Worm (Caenorhabditis elegans): ENCODE data around the gene eat-4.
A peak's percentile ranks its signal among the peaks of the same experiment; 100 is the strongest.

The eat-4 gene

ce11 chrIII:9110270-9110669 is 26.4 kb upstream of the eat-4 start:
- TF ChIP-seq lin-32 (GFP tag; optimal IDR thresholded peaks at IDR 0.05) (no peak), mep-1 (tag; optimal IDR thresholded peaks at IDR 0.05) (no peak), ham-2 (GFP tag; optimal IDR thresholded peaks at IDR 0.05) (no peak), ceh-43 (GFP tag; optimal IDR thresholded peaks at IDR 0.05) (no peak), ceh-83 (GFP tag; optimal IDR thresholded peaks at IDR 0.05) (no peak), ceh-39 (tag; optimal IDR thresholded peaks at IDR 0.05) (no peak), lsy-2 (tag; optimal IDR thresholded peaks at IDR 0.05) (no peak), nhr-76 (tag; optimal IDR thresholded peaks at IDR 0.05) (no peak), flh-1 (GFP tag; optimal IDR thresholded peaks at IDR 0.05) (no peak), pha-4 (tag; optimal IDR thresholded peaks at IDR 0.05) (no peak), elt-1 (tag; optimal IDR thresholded peaks at IDR 0.05; ENCODE audit: borderline replicate concordance, insufficient read depth) (no peak), ces-1 (GFP tag; optimal IDR thresholded peaks at IDR 0.05) (no peak), mls-2 (tag; optimal IDR thresholded peaks at IDR 0.05) (no peak), hlh-1 (tag; optimal IDR thresholded peaks at IDR 0.05) (no peak), lin-13 (tag; optimal IDR thresholded peaks at IDR 0.05) (no peak), nhr-12 (tag; optimal IDR thresholded peaks at IDR 0.05) (no peak), nhr-2 (tag; optimal IDR thresholded peaks at IDR 0.05) (no peak), nhr-28 (tag; optimal IDR thresholded peaks at IDR 0.05) (no peak), sem-2 (GFP tag; optimal IDR thresholded peaks at IDR 0.05) (no peak), bed-3 (GFP tag; optimal IDR thresholded peaks at IDR 0.05) (no peak)

- TF ChIP-seq tbx-8 (GFP tag; optimal IDR thresholded peaks at IDR 0.05): no peak
- peak; percentile 48 for TF ChIP-seq lin-13 (tag; optimal IDR thresholded peaks at IDR 0.05)
- peak; percentile 36 for TF ChIP-seq M03D4.4 (tag; optimal IDR thresholded peaks at IDR 0.05)
- TF ChIP-seq nhr-76 (tag; optimal IDR thresholded peaks at IDR 0.05): no peak
- peak; percentile 37 for TF ChIP-seq ceh-39 (tag; optimal IDR thresholded peaks at IDR 0.05)
- TF ChIP-seq zip-8 (tag; optimal IDR thresholded peaks at IDR 0.05): peak; percentile 1
- TF ChIP-seq drap-1 (GFP tag; optimal IDR thresholded peaks at IDR 0.05): peak; percentile 23
- no peak for TF ChIP-seq mab-5 (tag; optimal IDR thresholded peaks at IDR 0.05)
- peak; percentile 56 for TF ChIP-seq sptf-1 (tag; optimal IDR thresholded peaks at IDR 0.05)
- peak; percentile 66 for TF ChIP-seq mls-2 (tag; optimal IDR thresholded peaks at IDR 0.05)
- no peak for TF ChIP-seq lsy-2 (tag; optimal IDR thresholded peaks at IDR 0.05)
- peak; percentile 77 for TF ChIP-seq nhr-2 (tag; optimal IDR thresholded peaks at IDR 0.05)
- no peak for TF ChIP-seq nhr-28 (tag; optimal IDR thresholded peaks at IDR 0.05)
- TF ChIP-seq nhr-12 (tag; optimal IDR thresholded peaks at IDR 0.05): no peak
- no peak for TF ChIP-seq snpc-4 (tag; optimal IDR thresholded peaks at IDR 0.05)
- peak; percentile 74 for TF ChIP-seq ham-2 (GFP tag; optimal IDR thresholded peaks at IDR 0.05)
These were observed 24.2 kb upstream of the eat-4 start for ce11 chrIII:9112479-9112878.

ce11 chrIII:9114076-9114475 is 22.6 kb upstream of the eat-4 start:
- no peak for TF ChIP-seq unc-120 (tag; optimal IDR thresholded peaks at IDR 0.05; ENCODE audit: poor library complexity, severe bottlenecking)
- TF ChIP-seq ztf-11 (tag; optimal IDR thresholded peaks at IDR 0.05): no peak
- no peak for TF ChIP-seq mls-2 (tag; optimal IDR thresholded peaks at IDR 0.05)
- TF ChIP-seq ces-1 (GFP tag; optimal IDR thresholded peaks at IDR 0.05): no peak
- TF ChIP-seq zip-8 (tag; optimal IDR thresholded peaks at IDR 0.05): no peak
- TF ChIP-seq lin-32 (GFP tag; optimal IDR thresholded peaks at IDR 0.05): no peak
- TF ChIP-seq blmp-1 (tag; optimal IDR thresholded peaks at IDR 0.05): no peak
- TF ChIP-seq nhr-76 (tag; optimal IDR thresholded peaks at IDR 0.05): no peak
- TF ChIP-seq M03D4.4 (tag; optimal IDR thresholded peaks at IDR 0.05): no peak
- no peak for TF ChIP-seq ceh-39 (tag; optimal IDR thresholded peaks at IDR 0.05)
- no peak for TF ChIP-seq unc-39 (tag; optimal IDR thresholded peaks at IDR 0.05)
- TF ChIP-seq nhr-2 (tag; optimal IDR thresholded peaks at IDR 0.05): no peak
- TF ChIP-seq drap-1 (GFP tag; optimal IDR thresholded peaks at IDR 0.05): no peak
- no peak for TF ChIP-seq sem-2 (GFP tag; optimal IDR thresholded peaks at IDR 0.05)
- no peak for TF ChIP-seq mab-5 (tag; optimal IDR thresholded peaks at IDR 0.05)
- no peak for TF ChIP-seq mep-1 (tag; optimal IDR thresholded peaks at IDR 0.05)
- TF ChIP-seq pha-4 (tag; optimal IDR thresholded peaks at IDR 0.05): no peak
- no peak for TF ChIP-seq ceh-43 (GFP tag; optimal IDR thresholded peaks at IDR 0.05)

ce11 chrIII:9114649-9115048 is 22.0 kb upstream of the eat-4 start, which contains the start of gene ZK512.1:
TSS of gene ZK512.1 (plus strand) at chrIII:9114949.
- no peak for TF ChIP-seq mls-2 (tag; optimal IDR thresholded peaks at IDR 0.05)
- TF ChIP-seq tbx-8 (GFP tag; optimal IDR thresholded peaks at IDR 0.05): no peak
- peak; percentile 4 for TF ChIP-seq cnd-1 (tag; optimal IDR thresholded peaks at IDR 0.05)
- TF ChIP-seq ces-1 (GFP tag; optimal IDR thresholded peaks at IDR 0.05): no peak
- no peak for TF ChIP-seq nhr-12 (tag; optimal IDR thresholded peaks at IDR 0.05)
- TF ChIP-seq pha-4 (tag; optimal IDR thresholded peaks at IDR 0.05): peak; percentile 24
- peak; percentile 32 for TF ChIP-seq ham-2 (GFP tag; optimal IDR thresholded peaks at IDR 0.05)
- no peak for TF ChIP-seq nhr-76 (tag; optimal IDR thresholded peaks at IDR 0.05)

All from whole organism, mixed stage, embryonic.